Worm (Caenorhabditis elegans) whole organism, young adult: Measurements from ENCODE around the gene F09E10.5.

Experiments used
- B0336.3 ChIP-seq: fragments of 200-800 bp; sonication (Bioruptor generic); IDR thresholded peaks from 2 replicates; pipeline ENCODE4 v1.3.6; 2022; ENCODE audit warnings: missing genetic modification characterization, missing compliant biosample characterization
- C06A6.2 ChIP-seq: fragments of 200-800 bp; sonication (Bioruptor generic); conservative IDR thresholded peaks from 2 replicates; pipeline ENCODE4 v1.3.6; 2022; ENCODE audit warnings: missing genetic modification characterization, missing compliant biosample characterization
- F23B12.7 ChIP-seq: sonication (generic microtip); optimal IDR thresholded peaks from 2 replicates; lab custom pipeline; 2017; ENCODE audit warnings: missing genetic modification characterization, mild to moderate bottlenecking, missing compliant biosample characterization, antibody characterized with exemption, moderate library complexity; ENCODE audit not compliant: insufficient read depth
- F39B2.1 ChIP-seq: fragments of 200-800 bp; sonication (Bioruptor generic); IDR thresholded peaks from 2 replicates; pipeline ENCODE4 v1.3.6; 2022; ENCODE audit warnings: missing genetic modification reagents, missing genetic modification characterization, missing compliant biosample characterization
- F52B5.7 ChIP-seq: sonication (generic microtip); optimal IDR thresholded peaks from 2 replicates; lab custom pipeline; 2016; ENCODE audit warnings: mild to moderate bottlenecking, missing genetic modification characterization, missing compliant biosample characterization
- F55B11.4 ChIP-seq: sonication (generic microtip); optimal IDR thresholded peaks from 2 replicates; lab custom pipeline; 2016; ENCODE audit warnings: missing compliant biosample characterization, missing genetic modification characterization, borderline replicate concordance; ENCODE audit not compliant: insufficient read depth
- Y53F4B.3 ChIP-seq: fragments of 200-800 bp; sonication (Bioruptor generic); IDR thresholded peaks from 2 replicates; pipeline ENCODE4 v1.3.6; 2022; ENCODE audit warnings: missing genetic modification reagents, missing genetic modification characterization, missing compliant biosample characterization
- Y53G8AR.9 ChIP-seq: fragments of 200-800 bp; sonication (Bioruptor generic); conservative IDR thresholded peaks from 2 replicates; pipeline ENCODE4 v1.3.6; 2022; ENCODE audit warnings: missing genetic modification reagents, missing genetic modification characterization, missing compliant biosample characterization
- Y79H2A.3 ChIP-seq: fragments of 200-800 bp; sonication (Bioruptor generic); conservative IDR thresholded peaks from 2 replicates; pipeline ENCODE4 v1.3.6; 2022; ENCODE audit warnings: missing genetic modification reagents, missing genetic modification characterization, missing compliant biosample characterization
- aptf-2 ChIP-seq: fragments of 200-800 bp; sonication (Bioruptor generic); conservative IDR thresholded peaks from 2 replicates; pipeline ENCODE4 v1.3.6; 2022; ENCODE audit warnings: missing genetic modification reagents, missing genetic modification characterization, missing compliant biosample characterization
- aptf-3 ChIP-seq: fragments of 200-800 bp; sonication (Bioruptor generic); IDR thresholded peaks from 2 replicates; pipeline ENCODE4 v1.3.6; 2022; ENCODE audit warnings: missing genetic modification characterization, missing compliant biosample characterization
- attf-3 ChIP-seq: fragments of 200-800 bp; sonication (Bioruptor generic); conservative IDR thresholded peaks from 2 replicates; pipeline ENCODE4 v1.3.6; 2022; ENCODE audit warnings: missing genetic modification reagents, missing genetic modification characterization, missing compliant biosample characterization
- attf-5 ChIP-seq: fragments of 200-800 bp; sonication (Bioruptor generic); optimal IDR thresholded peaks from 2 replicates; lab custom pipeline; 2018; ENCODE audit warnings: mild to moderate bottlenecking, missing genetic modification characterization, missing compliant biosample characterization
- bed-2 ChIP-seq: fragments of 200-800 bp; sonication (Bioruptor generic); IDR thresholded peaks from 2 replicates; pipeline ENCODE4 v1.3.6; 2022; ENCODE audit warnings: missing genetic modification reagents, missing genetic modification characterization, missing compliant biosample characterization
- ccch-3 ChIP-seq: fragments of 200-800 bp; sonication (Bioruptor generic); optimal IDR thresholded peaks from 2 replicates; lab custom pipeline; 2018; ENCODE audit warnings: mild to moderate bottlenecking, missing genetic modification characterization, missing compliant biosample characterization
- ceh-58 ChIP-seq: fragments of 200-800 bp; sonication (Bioruptor generic); IDR thresholded peaks from 2 replicates; pipeline ENCODE4 v1.3.6; 2022; ENCODE audit warnings: missing genetic modification characterization, missing compliant biosample characterization
- die-1 ChIP-seq: sonication (generic microtip); optimal IDR thresholded peaks from 2 replicates; lab custom pipeline; 2016; ENCODE audit warnings: missing genotype, mild to moderate bottlenecking, missing genetic modification characterization, missing compliant biosample characterization
- dox-1 ChIP-seq: fragments of 200-800 bp; sonication (Bioruptor generic); IDR thresholded peaks from 2 replicates; pipeline ENCODE4 v1.3.6; 2022; ENCODE audit warnings: missing genetic modification reagents, missing genetic modification characterization, missing compliant biosample characterization
- dpl-1 ChIP-seq: fragments of 150-350 bp; optimal IDR thresholded peaks from 2 replicates; lab custom pipeline; 2014; ENCODE audit warnings: missing biosample characterization, missing genetic modification reagents, missing genetic modification characterization
- gei-17 ChIP-seq: fragments of 200-800 bp; sonication (Bioruptor generic); optimal IDR thresholded peaks from 2 replicates; lab custom pipeline; 2018; ENCODE audit warnings: mild to moderate bottlenecking, missing genetic modification characterization, missing compliant biosample characterization
- hrde-1 ChIP-seq: sonication (generic microtip); optimal IDR thresholded peaks from 2 replicates; lab custom pipeline; 2016; ENCODE audit warnings: missing genetic modification characterization, mild to moderate bottlenecking, missing compliant biosample characterization, moderate library complexity, missing genotype, missing genetic modification reagents, borderline replicate concordance
- lin-35 ChIP-seq, 3 experiments: fragments of 150-350 bp in 2 of 3; sonication (generic microtip) in 1 of 3; optimal IDR thresholded peaks; 2 replicates each; lab custom pipeline; 2014 to 2018; ENCODE audit warnings: missing biosample characterization in 3 of 3, missing genetic modification characterization in 3 of 3, missing genetic modification reagents in 3 of 3
- lin-54 ChIP-seq: fragments of 200-800 bp; sonication (Bioruptor generic); optimal IDR thresholded peaks from 2 replicates; lab custom pipeline; 2018; ENCODE audit warnings: mild to moderate bottlenecking, missing genetic modification characterization, missing compliant biosample characterization
- lsl-1 ChIP-seq: fragments of 200-800 bp; sonication (Bioruptor generic); optimal IDR thresholded peaks from 2 replicates; lab custom pipeline; 2018; ENCODE audit warnings: mild to moderate bottlenecking, missing genetic modification characterization, moderate library complexity, missing compliant biosample characterization
- madf-6 ChIP-seq: fragments of 200-800 bp; sonication (Bioruptor generic); IDR thresholded peaks from 2 replicates; pipeline ENCODE4 v1.3.6; 2022; ENCODE audit warnings: missing genetic modification reagents, missing genetic modification characterization, missing compliant biosample characterization
- mcd-1 ChIP-seq: fragments of 200-800 bp; sonication (Bioruptor generic); IDR thresholded peaks from 2 replicates; pipeline ENCODE4 v1.3.6; 2022; ENCODE audit warnings: missing genetic modification reagents, missing genetic modification characterization, missing compliant biosample characterization
- nhr-90 ChIP-seq: sonication (generic microtip); optimal IDR thresholded peaks from 2 replicates; lab custom pipeline; 2016; ENCODE audit warnings: missing genotype, mild to moderate bottlenecking, missing genetic modification characterization, missing compliant biosample characterization
- rcor-1 ChIP-seq: fragments of 200-800 bp; sonication (Bioruptor generic); IDR thresholded peaks from 2 replicates; pipeline ENCODE4 v1.3.6; 2022; ENCODE audit warnings: missing genetic modification reagents, missing genetic modification characterization, missing compliant biosample characterization
- rec-8 ChIP-seq, 2 experiments: sonication (generic microtip); optimal IDR thresholded peaks; 2 replicates each; lab custom pipeline; 2016; ENCODE audit warnings: mild to moderate bottlenecking in 2 of 2, missing genetic modification characterization in 2 of 2, missing genetic modification reagents in 2 of 2, missing genotype in 2 of 2, missing biosample characterization in 1 of 2, missing compliant biosample characterization in 1 of 2, moderate library complexity in 1 of 2
- repo-1 ChIP-seq: sonication (generic microtip); optimal IDR thresholded peaks from 2 replicates; lab custom pipeline; 2017; ENCODE audit warnings: mild to moderate bottlenecking, missing genetic modification characterization, missing compliant biosample characterization
- rpc-1 ChIP-seq, 2 experiments: fragments of 150-350 bp in 1 of 2; sonication (generic microtip) in 1 of 2; optimal IDR thresholded peaks; 2 replicates each; lab custom pipeline; 2014 to 2018; ENCODE audit warnings: missing biosample characterization in 1 of 2, missing genetic modification characterization in 1 of 2, missing genetic modification reagents in 1 of 2, missing genotype in 1 of 2
- sea-2 ChIP-seq: fragments of 200-800 bp; sonication (Bioruptor generic); IDR thresholded peaks from 2 replicates; pipeline ENCODE4 v1.3.6; 2022; ENCODE audit warnings: missing genetic modification characterization, missing compliant biosample characterization
- snpc-1.1 ChIP-seq: sonication (generic microtip); optimal IDR thresholded peaks from 2 replicates; lab custom pipeline; 2017; ENCODE audit warnings: missing genetic modification characterization, mild to moderate bottlenecking, missing compliant biosample characterization, antibody characterized with exemption, moderate library complexity, missing genotype, missing genetic modification reagents; ENCODE audit not compliant: insufficient read depth
- snpc-4 ChIP-seq, 5 experiments: fragments of 150-350 bp in 1 of 5; sonication (generic microtip) in 4 of 5; optimal IDR thresholded peaks; 2 replicates each; lab custom pipeline; 2014 to 2018; ENCODE audit warnings: missing genetic modification characterization in 5 of 5, missing biosample characterization in 3 of 5, antibody characterized with exemption in 2 of 5, mild to moderate bottlenecking in 2 of 5, missing compliant biosample characterization in 2 of 5, missing genotype in 2 of 5, moderate library complexity in 2 of 5, missing genetic modification reagents in 1 of 5
- somi-1 ChIP-seq: fragments of 200-800 bp; sonication (Bioruptor generic); optimal IDR thresholded peaks from 2 replicates; lab custom pipeline; 2018; ENCODE audit warnings: mild to moderate bottlenecking, missing genetic modification characterization, missing compliant biosample characterization
- sptf-2 ChIP-seq: fragments of 200-800 bp; sonication (Bioruptor generic); optimal IDR thresholded peaks from 2 replicates; lab custom pipeline; 2018; ENCODE audit warnings: mild to moderate bottlenecking, missing genetic modification characterization, missing compliant biosample characterization
- tbx-9 ChIP-seq: sonication (generic microtip); optimal IDR thresholded peaks from 2 replicates; lab custom pipeline; 2016; ENCODE audit warnings: borderline replicate concordance, missing genetic modification characterization, inconsistent platforms, missing compliant biosample characterization
- unc-62 ChIP-seq: fragments of 150-350 bp; optimal IDR thresholded peaks from 2 replicates; lab custom pipeline; 2014; ENCODE audit warnings: missing biosample characterization, missing genetic modification reagents, missing genetic modification characterization
- xnd-1 ChIP-seq: sonication (generic microtip); optimal IDR thresholded peaks from 2 replicates; lab custom pipeline; 2016; ENCODE audit warnings: missing genotype, missing genetic modification reagents, missing genetic modification characterization, missing compliant biosample characterization
- zfh-2 ChIP-seq: fragments of 200-800 bp; sonication (Bioruptor generic); conservative IDR thresholded peaks from 2 replicates; pipeline ENCODE4 v1.3.6; 2022; ENCODE audit warnings: missing genetic modification reagents, missing genetic modification characterization, missing compliant biosample characterization
- ztf-25 ChIP-seq: fragments of 200-800 bp; sonication (Bioruptor generic); IDR thresholded peaks from 2 replicates; pipeline ENCODE4 v1.3.6; 2022; ENCODE audit warnings: missing genetic modification reagents, missing genetic modification characterization, missing compliant biosample characterization
- ztf-6 ChIP-seq: fragments of 200-800 bp; sonication (Bioruptor generic); IDR thresholded peaks from 2 replicates; pipeline ENCODE4 v1.3.6; 2022; ENCODE audit warnings: missing genetic modification reagents, missing genetic modification characterization, missing compliant biosample characterization

The F09E10.5 gene

ce11 chrX:1504529-1505080, 10.4 kb upstream of the F09E10.5 start (continued):
- TF ChIP-seq sptf-2 (GFP tag; lab: Kevin White, UChicago), result no peak
- no peak for TF ChIP-seq F39B2.1 (GFP tag; lab: Robert Waterston, UW)

ce11 chrX:1503698-1504501, 9.7 kb upstream of the F09E10.5 start:
- TF ChIP-seq sea-2 (GFP tag; lab: Robert Waterston, UW) (no peak), Y79H2A.3 (GFP tag; lab: Robert Waterston, UW) (peak; percentile 97), tbx-9 (no peak), ccch-3 (no peak), aptf-3 (GFP tag; lab: Robert Waterston, UW) (0 out of 2 replicates have a peak, but pooled peaks have one; percentile 38), bed-2 (GFP tag; lab: Robert Waterston, UW) (no peak), snpc-4 (GFP tag; optimal IDR thresholded peaks at IDR 0.05; lab: Kevin White, UChicago) (no peak), snpc-4 (tag; optimal IDR thresholded peaks at IDR 0.05; lab: Kevin White, UChicago) (no peak), lsl-1 (GFP tag; lab: Kevin White, UChicago) (peak; percentile 27), ceh-58 (no peak), rpc-1 (optimal IDR thresholded peaks at IDR 0.05; lab: Kevin White, UChicago) (no peak), rpc-1 (tag; optimal IDR thresholded peaks at IDR 0.05; lab: Kevin White, UChicago) (no peak), F52B5.7 (tag; lab: Kevin White, UChicago) (peak; percentile 76), B0336.3 (GFP tag; lab: Robert Waterston, UW) (peak; percentile 32; the same call in 1 of the 2 replicates), unc-62 (GFP tag; lab: Kevin White, UChicago) (no peak), mcd-1 (GFP tag; lab: Robert Waterston, UW) (no peak), F39B2.1 (GFP tag; lab: Robert Waterston, UW) (no peak), die-1 (no peak), lin-35 (GFP tag; optimal IDR thresholded peaks at IDR 0.05; lab: Kevin White, UChicago) (peak in 1 of 3 experiments; percentile 30), ztf-25 (peak; percentile 72; the same call in 1 of the 2 replicates), C06A6.2 (GFP tag; lab: Robert Waterston, UW) (peak; percentile 63), attf-3 (GFP tag; lab: Robert Waterston, UW) (peak; percentile 57), rcor-1 (GFP tag; lab: Robert Waterston, UW) (peak; percentile 74), Y53G8AR.9 (GFP tag; lab: Robert Waterston, UW) (peak; percentile 94), attf-5 (GFP tag; lab: Kevin White, UChicago) (peak; percentile 41), repo-1 (tag; lab: Kevin White, UChicago) (peak; percentile 57), aptf-2 (peak; percentile 85), nhr-90 (no peak), F55B11.4 (tag; lab: Kevin White, UChicago) (no peak), dox-1 (0 out of 2 replicates have a peak, but pooled peaks have one; percentile 34), snpc-1.1 (no peak), Y53F4B.3 (GFP tag; lab: Robert Waterston, UW) (peak; percentile 87; the same call in 1 of the 2 replicates), madf-6 (0 out of 2 replicates have a peak, but pooled peaks have one; percentile 15), gei-17 (peak; percentile 73), lin-54 (GFP tag; lab: Kevin White, UChicago) (no peak), zfh-2 (no peak), dpl-1 (GFP tag; lab: Kevin White, UChicago) (no peak), rec-8 (tag; optimal IDR thresholded peaks at IDR 0.05; lab: Kevin White, UChicago) (no peak), xnd-1 (no peak), hrde-1 (no peak), ztf-6 (peak; percentile 47; the same call in 1 of the 2 replicates), F23B12.7 (tag; lab: Kevin White, UChicago) (peak; percentile 2), somi-1 (GFP tag; lab: Kevin White, UChicago) (no peak)
